Worm (Caenorhabditis elegans) whole organism, L4 larva: Measurements from ENCODE around the gene Y57A10A.4.

Source experiments
- jun-1 ChIP-seq: fragments of 150-350 bp; optimal IDR thresholded peaks from 2 replicates; lab custom pipeline; 2014; ENCODE audit warnings: missing biosample characterization, missing genetic modification reagents, missing genetic modification characterization
- nhr-11 ChIP-seq: fragments of 150-350 bp; optimal IDR thresholded peaks from 2 replicates; lab custom pipeline; 2014; ENCODE audit warnings: missing biosample characterization, missing genetic modification characterization

DNA sequence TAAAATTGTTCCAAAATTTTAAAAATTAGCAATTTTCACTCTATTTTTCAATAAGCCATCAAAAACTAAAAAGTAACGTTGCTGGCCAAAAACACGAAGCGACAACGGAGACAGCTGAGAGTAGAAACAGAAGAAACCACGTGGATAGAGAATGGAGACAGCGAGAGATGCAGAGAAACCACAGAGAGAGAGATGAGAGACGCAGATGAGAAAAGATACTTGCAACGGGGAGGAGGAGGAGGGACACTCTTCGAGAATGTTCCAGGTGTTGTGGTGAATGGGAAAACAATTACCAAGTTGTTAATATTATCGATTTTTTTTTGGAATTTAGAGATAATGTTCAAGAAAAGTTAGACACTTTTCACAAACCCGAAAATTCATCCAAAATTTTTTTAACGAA is 49.4 kb upstream of the Y57A10A.4 start:
- peak; percentile 97 for TF ChIP-seq nhr-11 (tag; lab: Kevin White, UChicago)
- peak; percentile 58 for TF ChIP-seq jun-1 (tag; lab: Kevin White, UChicago)
